Worm (Caenorhabditis elegans) whole organism, L4 larva: ENCODE measurements around the gene cld-1.

ENCODE experiments used
- F49E8.2 ChIP-seq: sonication (generic microtip); optimal IDR thresholded peaks from 2 replicates; lab custom pipeline; 2016; ENCODE audit warnings: missing compliant biosample characterization, mild to moderate bottlenecking, missing genetic modification characterization, borderline replicate concordance
- ama-1 ChIP-seq: fragments of 150-350 bp; optimal IDR thresholded peaks from 2 replicates; lab custom pipeline; 2014; ENCODE audit warnings: inconsistent platforms, mixed read lengths
- egl-27 ChIP-seq: sonication (generic microtip); optimal IDR thresholded peaks from 3 replicates; lab custom pipeline; 2017; ENCODE audit warnings: missing biosample characterization, missing genetic modification reagents, missing genetic modification characterization
- fkh-10 ChIP-seq: fragments of 150-350 bp; optimal IDR thresholded peaks from 2 replicates; lab custom pipeline; 2014; ENCODE audit warnings: missing biosample characterization, missing genetic modification reagents, missing genetic modification characterization
- gei-8 ChIP-seq: fragments of 200-800 bp; sonication (Bioruptor generic); optimal IDR thresholded peaks from 2 replicates; lab custom pipeline; 2018; ENCODE audit warnings: mild to moderate bottlenecking, missing genetic modification characterization, missing compliant biosample characterization
- mxl-3 ChIP-seq: fragments of 200-800 bp; sonication (Bioruptor generic); optimal IDR thresholded peaks from 2 replicates; lab custom pipeline; 2018; ENCODE audit warnings: mild to moderate bottlenecking, missing genetic modification characterization, missing compliant biosample characterization
- nhr-11 ChIP-seq: fragments of 150-350 bp; optimal IDR thresholded peaks from 2 replicates; lab custom pipeline; 2014; ENCODE audit warnings: missing biosample characterization, missing genetic modification characterization
- nhr-237 ChIP-seq: sonication (generic microtip); optimal IDR thresholded peaks from 2 replicates; lab custom pipeline; 2017; ENCODE audit warnings: missing biosample characterization, missing genetic modification characterization
- nhr-25 ChIP-seq: sonication (generic microtip); optimal IDR thresholded peaks from 2 replicates; lab custom pipeline; 2017; ENCODE audit warnings: missing genetic modification characterization, mild to moderate bottlenecking, missing compliant biosample characterization, antibody characterized with exemption, moderate library complexity, borderline replicate concordance; ENCODE audit not compliant: insufficient read depth
- pha-4 ChIP-seq, 2 experiments: fragments of 150-350 bp in 1 of 2; fragments of 200-800 bp in 1 of 2; sonication (Bioruptor generic) in 1 of 2; IDR thresholded peaks in 1 of 2; optimal IDR thresholded peaks in 1 of 2; 2 replicates each; pipeline versions ENCODE4 v1.3.6 to Lab custom; 2014 to 2022; ENCODE audit warnings: missing genetic modification characterization in 2 of 2, missing genetic modification reagents in 2 of 2, missing biosample characterization in 1 of 2, missing compliant biosample characterization in 1 of 2
- snpc-4 ChIP-seq: fragments of 150-350 bp; optimal IDR thresholded peaks from 2 replicates; lab custom pipeline; 2014; ENCODE audit warnings: missing biosample characterization, missing genetic modification characterization
- ztf-11 ChIP-seq: fragments of 150-350 bp; optimal IDR thresholded peaks from 2 replicates; lab custom pipeline; 2014; ENCODE audit warnings: missing biosample characterization, missing genetic modification characterization
- ztf-7 ChIP-seq: fragments of 150-350 bp; optimal IDR thresholded peaks from 2 replicates; lab custom pipeline; 2014; ENCODE audit warnings: missing biosample characterization, missing genetic modification characterization

ce11 chrIV:12899392-12899791 lies 36.7 kb downstream of the cld-1 start, which contains the start of gene K08D8.9:
- TF ChIP-seq mxl-3 (no peak), nhr-237 (tag; lab: Kevin White, UChicago) (no peak), nhr-25 (tag; lab: Kevin White, UChicago) (no peak), ztf-7 (tag; lab: Kevin White, UChicago) (no peak), ama-1 (lab: Kevin White, UChicago) (no peak), gei-8 (GFP tag; lab: Kevin White, UChicago) (no peak), egl-27 (tag; lab: Kevin White, UChicago) (no peak), snpc-4 (tag; lab: Kevin White, UChicago) (no peak), nhr-11 (tag; lab: Kevin White, UChicago) (no peak), fkh-10 (GFP tag; lab: Kevin White, UChicago) (no peak), pha-4 (GFP tag; IDR thresholded peaks at IDR 0.05; lab: Robert Waterston, UW) (no peak), pha-4 (tag; optimal IDR thresholded peaks at IDR 0.05; lab: Kevin White, UChicago) (no peak), F49E8.2 (no peak), ztf-11 (tag; lab: Kevin White, UChicago) (no peak)
